Worm (Caenorhabditis elegans) whole organism, L4 larva: ENCODE data around the gene F26A1.9.

ENCODE experiments used
- Y5F2A.4 ChIP-seq: fragments of 200-800 bp; sonication (Bioruptor generic); optimal IDR thresholded peaks from 2 replicates; lab custom pipeline; 2018; ENCODE audit warnings: mild to moderate bottlenecking, missing genetic modification characterization, missing compliant biosample characterization
- ama-1 ChIP-seq: fragments of 150-350 bp; optimal IDR thresholded peaks from 2 replicates; lab custom pipeline; 2014; ENCODE audit warnings: inconsistent platforms, mixed read lengths
- hif-1 ChIP-seq, 2 experiments: sonication (generic microtip); optimal IDR thresholded peaks; 2 replicates each; lab custom pipeline; 2016 to 2017; ENCODE audit warnings: missing compliant biosample characterization in 2 of 2, missing genetic modification characterization in 2 of 2, missing genetic modification reagents in 2 of 2, missing genotype in 2 of 2, mild to moderate bottlenecking in 1 of 2
- lin-1 ChIP-seq: fragments of 200-800 bp; sonication (Bioruptor generic); IDR thresholded peaks from 2 replicates; pipeline ENCODE4 v1.3.6; 2022; ENCODE audit warnings: missing genetic modification reagents, missing genetic modification characterization, missing compliant biosample characterization
- nhr-48 ChIP-seq: sonication (generic microtip); optimal IDR thresholded peaks from 2 replicates; lab custom pipeline; 2016; ENCODE audit warnings: mild to moderate bottlenecking, missing genetic modification characterization, missing compliant biosample characterization

DNA sequence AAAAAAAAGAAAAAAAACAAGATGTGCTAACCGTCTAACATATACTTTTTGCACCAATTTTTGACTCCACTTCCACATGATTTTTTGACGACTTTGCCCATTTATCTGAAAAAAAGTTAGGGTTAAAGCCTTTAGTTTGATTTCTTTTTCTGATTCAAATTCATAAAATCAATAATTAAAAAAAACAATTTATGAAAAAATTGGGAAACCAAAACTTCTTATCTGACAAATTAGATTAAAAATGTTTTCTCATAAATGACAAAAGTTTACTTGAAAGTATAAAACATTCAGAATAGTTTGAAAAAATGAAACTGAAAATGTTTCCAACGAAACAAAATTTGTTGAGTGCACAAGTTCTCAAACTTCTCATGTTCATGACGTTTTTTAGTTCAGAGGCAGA lies 9.5 kb downstream of the F26A1.9 start, which contains the start of gene F26A1.7:
- TF ChIP-seq hif-1 (tag; optimal IDR thresholded peaks at IDR 0.05; lab: Kevin White, UChicago) (no peak), nhr-48 (tag; lab: Kevin White, UChicago) (no peak), lin-1 (no peak), Y5F2A.4 (no peak), ama-1 (lab: Kevin White, UChicago) (no peak)
